Worm (Caenorhabditis elegans) whole organism, L1 larva: Measurements from ENCODE around the gene papl-1.

Experiments used
- ama-1 ChIP-seq: fragments of 150-350 bp; optimal IDR thresholded peaks from 2 replicates; lab custom pipeline; 2014
- mdl-1 ChIP-seq, 2 experiments: fragments of 150-350 bp; optimal IDR thresholded peaks; 2 replicates each; lab custom pipeline; 2014 to 2017; ENCODE audit warnings: missing biosample characterization in 2 of 2, missing genetic modification characterization in 2 of 2, inconsistent platforms in 1 of 2
- mep-1 ChIP-seq: fragments of 150-350 bp; optimal IDR thresholded peaks from 2 replicates; lab custom pipeline; 2014; ENCODE audit warnings: missing biosample characterization, missing genetic modification characterization
- sup-37 ChIP-seq: fragments of 200-800 bp; sonication (Bioruptor generic); optimal IDR thresholded peaks from 2 replicates; lab custom pipeline; 2018; ENCODE audit warnings: mild to moderate bottlenecking, missing genetic modification characterization, missing compliant biosample characterization
- unc-62 ChIP-seq: fragments of 150-350 bp; optimal IDR thresholded peaks from 2 replicates; lab custom pipeline; 2014; ENCODE audit warnings: missing biosample characterization, missing genetic modification reagents, missing genetic modification characterization
- vab-15 ChIP-seq: sonication (generic microtip); optimal IDR thresholded peaks from 2 replicates; lab custom pipeline; 2017; ENCODE audit warnings: missing genotype, mild to moderate bottlenecking, missing genetic modification characterization, missing compliant biosample characterization

DNA sequence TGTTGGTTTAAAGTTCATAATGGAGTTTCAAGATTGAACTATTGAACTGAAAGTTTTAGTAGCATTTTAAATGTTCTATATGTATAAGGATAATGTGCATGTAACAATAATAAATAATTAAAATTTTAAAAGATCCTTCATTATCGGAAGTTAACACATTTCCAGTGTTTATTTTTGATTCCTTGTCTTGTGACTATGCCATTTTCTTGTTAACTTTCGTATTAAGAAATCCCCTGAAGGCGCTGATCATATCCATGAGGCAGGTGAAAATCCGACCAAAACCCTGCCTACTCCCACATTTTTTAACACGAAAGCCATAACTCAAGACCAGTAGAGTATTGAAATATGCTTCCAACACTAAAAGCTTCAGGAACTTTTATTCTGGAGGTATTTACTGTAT, 39.8 kb downstream of the papl-1 start, which contains the start of gene R11D1.7:
- TF ChIP-seq mep-1, result no peak
- TF ChIP-seq ama-1 (lab: Kevin White, UChicago), result no peak
- TF ChIP-seq sup-37, result no peak
- no peak for TF ChIP-seq mdl-1 (tag; optimal IDR thresholded peaks at IDR 0.05; lab: Kevin White, UChicago)
- no peak for TF ChIP-seq unc-62
- TF ChIP-seq vab-15 (tag; lab: Kevin White, UChicago), result no peak
